Fruit fly (Drosophila melanogaster): Measurements from ENCODE around the gene vri.

vri gene

dm6 chr2L:5287599-5288261 lies 1.0 kb upstream of the vri start (continued):
- TF ChIP-seq Eip75B (GFP tag; optimal IDR thresholded peaks at IDR 0.05), result peak; percentile 89
- peak; percentile 86 for TF ChIP-seq CG16779 (tag; optimal IDR thresholded peaks at IDR 0.05)
- no peak for TF ChIP-seq Eip93F (GFP tag; optimal IDR thresholded peaks at IDR 0.05)
- TF ChIP-seq pdm3 (GFP tag; optimal IDR thresholded peaks at IDR 0.05), result peak; percentile 79
- peak; percentile 95 for TF ChIP-seq svp (GFP tag)
- TF ChIP-seq salr (GFP tag; optimal IDR thresholded peaks at IDR 0.05), result peak; percentile 62 to 82
- TF ChIP-seq lz (GFP tag; optimal IDR thresholded peaks at IDR 0.05), result peak; percentile 80
- TF ChIP-seq CG3919 (GFP tag; optimal IDR thresholded peaks at IDR 0.05), result peak; percentile 87
- TF ChIP-seq CG9139 (GFP tag; optimal IDR thresholded peaks at IDR 0.05), result peak; percentile 94
- peak; percentile 96 for TF ChIP-seq fd59A (GFP tag; optimal IDR thresholded peaks at IDR 0.05)
- peak; percentile 79 for TF ChIP-seq Sox102F (GFP tag; optimal IDR thresholded peaks at IDR 0.05)
- TF ChIP-seq ss (GFP tag; optimal IDR thresholded peaks at IDR 0.05), result peak; percentile 97 to 98
- no peak for TF ChIP-seq Hr38 (GFP tag; optimal IDR thresholded peaks at IDR 0.05)
- no peak; the same call in 2 of the 3 replicates for TF ChIP-seq eg (GFP tag; IDR thresholded peaks at IDR 0.05)
- TF ChIP-seq Smox (GFP tag; optimal IDR thresholded peaks at IDR 0.05), result peak; percentile 79
- peak; percentile 83 for TF ChIP-seq Met (GFP tag; optimal IDR thresholded peaks at IDR 0.05)
- TF ChIP-seq CG11762 (GFP tag; optimal IDR thresholded peaks at IDR 0.05; ENCODE audit: insufficient read depth), result peak; percentile 68
- TF ChIP-seq CG8632 (GFP tag; optimal IDR thresholded peaks at IDR 0.05), result peak; percentile 85
- TF ChIP-seq CG4318 (GFP tag; optimal IDR thresholded peaks at IDR 0.05), result no peak
- peak; percentile 79 for TF ChIP-seq CG8119 (GFP tag; IDR thresholded peaks at IDR 0.05)
- peak; percentile 97 for TF ChIP-seq CG3032 (tag; optimal IDR thresholded peaks at IDR 0.05)

dm6 chr2L:5288262-5288621 lies 502 bp upstream of the vri start:
- peak; percentile 85 for TF ChIP-seq CG6163 (GFP tag; IDR thresholded peaks at IDR 0.05)
- TF ChIP-seq CG10669 (GFP tag; optimal IDR thresholded peaks at IDR 0.05), result peak; percentile 80
- TF ChIP-seq CG11902 (GFP tag; optimal IDR thresholded peaks at IDR 0.05), result no peak
- TF ChIP-seq CG8119 (GFP tag; IDR thresholded peaks at IDR 0.05), result peak; percentile 32; the same call in 1 of the 3 replicates
- peak; percentile 47 for TF ChIP-seq acj6 (GFP tag; optimal IDR thresholded peaks at IDR 0.05)
- no peak for TF ChIP-seq fkh (GFP tag; optimal IDR thresholded peaks at IDR 0.05)
- peak; percentile 4 for TF ChIP-seq topi (GFP tag; optimal IDR thresholded peaks at IDR 0.05)
- peak; percentile 57 for TF ChIP-seq Eip75B (GFP tag; optimal IDR thresholded peaks at IDR 0.05)
- TF ChIP-seq Hr38 (GFP tag; optimal IDR thresholded peaks at IDR 0.05), result no peak
- peak; percentile 42 for TF ChIP-seq CG3919 (GFP tag; optimal IDR thresholded peaks at IDR 0.05)
- no peak for TF ChIP-seq CG31627 (GFP tag; optimal IDR thresholded peaks at IDR 0.05)
- TF ChIP-seq Smox (GFP tag; optimal IDR thresholded peaks at IDR 0.05), result no peak
- TF ChIP-seq dac (GFP tag; optimal IDR thresholded peaks at IDR 0.05), result no peak
- peak; percentile 75 for TF ChIP-seq CG3032 (tag; optimal IDR thresholded peaks at IDR 0.05)
- TF ChIP-seq cyc (GFP tag; optimal IDR thresholded peaks at IDR 0.05), result peak; percentile 20
- TF ChIP-seq Hr4 (GFP tag; optimal IDR thresholded peaks at IDR 0.05), result no peak
- peak; percentile 72 for TF ChIP-seq OdsH (GFP tag; optimal IDR thresholded peaks at IDR 0.05)
- TF ChIP-seq net (GFP tag; optimal IDR thresholded peaks at IDR 0.05), result peak; percentile 10
- peak; percentile 82 for TF ChIP-seq CG10631 (GFP tag; optimal IDR thresholded peaks at IDR 0.05)
- TF ChIP-seq Sox14 (GFP tag; optimal IDR thresholded peaks at IDR 0.05), result no peak
- TF ChIP-seq achi (GFP tag; optimal IDR thresholded peaks at IDR 0.05), result peak; percentile 37
- TF ChIP-seq spab (GFP tag; optimal IDR thresholded peaks at IDR 0.05), result peak; percentile 79
- TF ChIP-seq fd59A (GFP tag; optimal IDR thresholded peaks at IDR 0.05), result peak; percentile 84
- TF ChIP-seq Hr39 (GFP tag; optimal IDR thresholded peaks at IDR 0.05), result no peak
- peak; percentile 22 for TF ChIP-seq CG8632 (GFP tag; optimal IDR thresholded peaks at IDR 0.05)
- peak; percentile 4 for TF ChIP-seq CG7368 (GFP tag; optimal IDR thresholded peaks at IDR 0.05)
- TF ChIP-seq dsx (GFP tag; optimal IDR thresholded peaks at IDR 0.05; ENCODE audit: poor library complexity, severe bottlenecking), result peak; percentile 64
- no peak for TF ChIP-seq Ets21C (GFP tag; optimal IDR thresholded peaks at IDR 0.05)
- no peak for TF ChIP-seq Gug (GFP tag; IDR thresholded peaks at IDR 0.05)
- TF ChIP-seq CG11294 (GFP tag; IDR thresholded peaks at IDR 0.05), result no peak
- peak; percentile 74 for TF ChIP-seq CG1621 (tag; optimal IDR thresholded peaks at IDR 0.05)
- TF ChIP-seq salr (GFP tag; optimal IDR thresholded peaks at IDR 0.05), result peak in 1 of 2 experiments; percentile 46
- peak; percentile 29 for TF ChIP-seq CG34406 (GFP tag; optimal IDR thresholded peaks at IDR 0.05)
- TF ChIP-seq svp (GFP tag), result peak; percentile 55
- no peak for TF ChIP-seq Blimp-1 (GFP tag; optimal IDR thresholded peaks at IDR 0.05)
- TF ChIP-seq CG6854 (GFP tag; optimal IDR thresholded peaks at IDR 0.05), result no peak
- peak; percentile 88 for TF ChIP-seq Eip78C (GFP tag)
- no peak for TF ChIP-seq CG32006 (GFP tag; optimal IDR thresholded peaks at IDR 0.05)
